Worm (Caenorhabditis elegans) whole organism, L1 larva: ENCODE measurements around the gene prmt-6.

Source experiments
- C34B4.2 ChIP-seq: sonication (generic microtip); optimal IDR thresholded peaks from 2 replicates; lab custom pipeline; 2017; ENCODE audit warnings: mild to moderate bottlenecking, missing genetic modification characterization, missing compliant biosample characterization
- F16B12.6 ChIP-seq: fragments of 150-350 bp; optimal IDR thresholded peaks from 2 replicates; lab custom pipeline; 2014; ENCODE audit warnings: missing biosample characterization, missing genetic modification characterization
- Y116A8C.19 ChIP-seq: sonication (generic microtip); optimal IDR thresholded peaks from 2 replicates; lab custom pipeline; 2016; ENCODE audit warnings: missing compliant biosample characterization, missing genetic modification characterization, borderline replicate concordance
- aha-1 ChIP-seq: fragments of 150-350 bp; optimal IDR thresholded peaks from 2 replicates; lab custom pipeline; 2014; ENCODE audit warnings: missing biosample characterization, missing genetic modification characterization
- alr-1 ChIP-seq: fragments of 200-800 bp; sonication (Bioruptor generic); optimal IDR thresholded peaks from 2 replicates; lab custom pipeline; 2018; ENCODE audit warnings: borderline replicate concordance, mild to moderate bottlenecking, missing genetic modification characterization, missing compliant biosample characterization
- aly-2 ChIP-seq: fragments of 150-350 bp; optimal IDR thresholded peaks from 2 replicates; lab custom pipeline; 2014; ENCODE audit warnings: missing biosample characterization, missing genetic modification characterization
- ceh-8 ChIP-seq: fragments of 200-800 bp; sonication (Bioruptor generic); optimal IDR thresholded peaks from 2 replicates; lab custom pipeline; 2018; ENCODE audit warnings: mild to moderate bottlenecking, missing genetic modification characterization, moderate library complexity, missing compliant biosample characterization
- ces-1 ChIP-seq: fragments of 150-350 bp; optimal IDR thresholded peaks from 2 replicates; lab custom pipeline; 2014; ENCODE audit warnings: missing biosample characterization, missing genetic modification reagents, missing genetic modification characterization
- dsc-1 ChIP-seq: sonication (generic microtip); optimal IDR thresholded peaks from 2 replicates; lab custom pipeline; 2016; ENCODE audit warnings: mild to moderate bottlenecking, missing genetic modification characterization, missing compliant biosample characterization
- efl-1 ChIP-seq, 4 experiments: fragments of 150-350 bp; optimal IDR thresholded peaks in 3 of 4; peaks in 1 of 4; 1 replicate in 1 of 4; 2 replicates in 3 of 4; lab custom pipeline; 2014; ENCODE audit warnings: missing biosample characterization in 2 of 4, missing genetic modification characterization in 2 of 4, missing genetic modification reagents in 2 of 4
- egl-27 ChIP-seq, 2 experiments: fragments of 150-350 bp in 1 of 2; sonication (generic microtip); optimal IDR thresholded peaks; 3 replicates each; lab custom pipeline; 2017 to 2018; ENCODE audit warnings: missing biosample characterization in 2 of 2, missing genetic modification characterization in 2 of 2, missing genetic modification reagents in 2 of 2
- elt-2 ChIP-seq: sonication (generic microtip); optimal IDR thresholded peaks from 2 replicates; lab custom pipeline; 2016; ENCODE audit warnings: missing genetic modification characterization, mild to moderate bottlenecking, inconsistent platforms, missing compliant biosample characterization, missing genetic modification reagents
- elt-3 ChIP-seq, 6 experiments: fragments of 150-350 bp in 1 of 6; sonication (generic microtip); optimal IDR thresholded peaks; 2 replicates each; lab custom pipeline; 2017 to 2018; ENCODE audit warnings: missing biosample characterization in 6 of 6, missing genetic modification characterization in 6 of 6, inconsistent platforms in 1 of 6
- fkh-4 ChIP-seq: sonication (generic microtip); optimal IDR thresholded peaks from 2 replicates; lab custom pipeline; 2016; ENCODE audit warnings: missing compliant biosample characterization, missing genetic modification characterization, borderline replicate concordance
- irx-1 ChIP-seq: sonication (generic microtip); optimal IDR thresholded peaks from 2 replicates; lab custom pipeline; 2016; ENCODE audit warnings: missing genetic modification characterization, missing compliant biosample characterization
- isw-1 ChIP-seq: fragments of 200-800 bp; sonication (Bioruptor generic); IDR thresholded peaks from 2 replicates; pipeline ENCODE4 v1.3.6; 2022; ENCODE audit warnings: missing genetic modification characterization, missing compliant biosample characterization
- lin-13 ChIP-seq: fragments of 150-350 bp; optimal IDR thresholded peaks from 2 replicates; lab custom pipeline; 2014; ENCODE audit warnings: missing biosample characterization, missing genetic modification reagents, missing genetic modification characterization
- lir-3 ChIP-seq: sonication (generic microtip); optimal IDR thresholded peaks from 2 replicates; lab custom pipeline; 2016; ENCODE audit warnings: mild to moderate bottlenecking, missing genetic modification characterization, moderate library complexity, missing compliant biosample characterization; ENCODE audit not compliant: poor library complexity
- lsy-2 ChIP-seq, 2 experiments: fragments of 150-350 bp; optimal IDR thresholded peaks; 2 replicates each; lab custom pipeline; 2014; ENCODE audit warnings: missing biosample characterization in 2 of 2, missing genetic modification characterization in 2 of 2
- mdl-1 ChIP-seq, 2 experiments: fragments of 150-350 bp; optimal IDR thresholded peaks; 2 replicates each; lab custom pipeline; 2014 to 2017; ENCODE audit warnings: missing biosample characterization in 2 of 2, missing genetic modification characterization in 2 of 2, inconsistent platforms in 1 of 2
- nhr-11 ChIP-seq: fragments of 150-350 bp; optimal IDR thresholded peaks from 2 replicates; lab custom pipeline; 2014; ENCODE audit warnings: missing biosample characterization, missing genetic modification characterization
- nhr-28 ChIP-seq: fragments of 150-350 bp; optimal IDR thresholded peaks from 2 replicates; lab custom pipeline; 2014; ENCODE audit warnings: missing biosample characterization, missing genetic modification characterization
- nhr-47 ChIP-seq: sonication (generic microtip); optimal IDR thresholded peaks from 2 replicates; lab custom pipeline; 2016; ENCODE audit warnings: mild to moderate bottlenecking, missing genetic modification characterization, moderate library complexity, missing compliant biosample characterization
- nhr-71 ChIP-seq: sonication (generic microtip); optimal IDR thresholded peaks from 2 replicates; lab custom pipeline; 2016; ENCODE audit warnings: mild to moderate bottlenecking, missing genetic modification characterization, moderate library complexity, missing compliant biosample characterization
- nhr-85 ChIP-seq: sonication (generic microtip); peaks from one replicate; lab custom pipeline; 2016; ENCODE audit warnings: missing genetic modification characterization, inconsistent platforms, missing compliant biosample characterization
- pag-3 ChIP-seq: sonication (generic microtip); optimal IDR thresholded peaks from 2 replicates; lab custom pipeline; 2017; ENCODE audit warnings: missing genetic modification characterization, mild to moderate bottlenecking, missing compliant biosample characterization, antibody characterized with exemption, borderline replicate concordance; ENCODE audit not compliant: insufficient read depth
- skn-1 ChIP-seq: fragments of 150-350 bp; optimal IDR thresholded peaks from 2 replicates; lab custom pipeline; 2014; ENCODE audit warnings: missing biosample characterization, missing genetic modification characterization
- unc-130 ChIP-seq: fragments of 150-350 bp; optimal IDR thresholded peaks from 2 replicates; lab custom pipeline; 2017; ENCODE audit warnings: missing biosample characterization, missing genetic modification characterization, inconsistent platforms
- unc-86 ChIP-seq: sonication (generic microtip); optimal IDR thresholded peaks from 2 replicates; lab custom pipeline; 2016; ENCODE audit warnings: missing genetic modification characterization, missing compliant biosample characterization
- xbp-1 ChIP-seq: sonication (generic microtip); optimal IDR thresholded peaks from 2 replicates; lab custom pipeline; 2016; ENCODE audit warnings: missing genetic modification characterization, missing compliant biosample characterization
- zip-4 ChIP-seq: fragments of 200-800 bp; sonication (Bioruptor generic); optimal IDR thresholded peaks from 2 replicates; lab custom pipeline; 2018; ENCODE audit warnings: mild to moderate bottlenecking, missing genetic modification characterization, moderate library complexity, missing compliant biosample characterization
- ztf-11 ChIP-seq, 2 experiments: sonication (generic microtip); optimal IDR thresholded peaks; 2 replicates each; lab custom pipeline; 2016 to 2017; ENCODE audit warnings: missing genetic modification characterization in 2 of 2, missing biosample characterization in 1 of 2, missing compliant biosample characterization in 1 of 2

The prmt-6 gene

DNA sequence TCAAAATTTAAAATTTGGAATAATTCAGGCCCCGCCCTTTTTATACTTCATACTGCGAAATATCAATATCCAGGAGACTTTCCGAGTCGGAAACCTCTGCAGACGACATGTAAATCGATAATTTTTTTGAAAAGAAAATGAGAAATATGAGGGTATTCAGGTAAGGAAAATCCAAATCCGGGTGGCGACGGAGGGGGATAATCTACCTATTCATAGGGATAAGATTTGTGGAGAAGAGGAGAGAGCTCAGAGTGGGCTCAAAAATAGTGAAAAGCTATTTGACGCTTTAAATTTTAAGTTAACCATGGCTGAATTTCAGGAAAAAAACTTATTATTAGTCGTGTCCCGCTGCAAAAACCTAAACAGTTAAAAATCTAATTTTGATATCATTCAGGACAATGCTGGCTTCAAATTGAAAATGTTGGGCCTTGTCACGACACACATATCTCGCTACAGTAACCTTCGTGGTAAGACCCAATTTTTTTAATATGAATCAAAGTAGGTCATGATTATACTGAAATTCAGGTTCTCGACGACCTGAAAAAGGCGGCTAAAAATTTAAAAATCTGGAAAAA lies 19.4 kb upstream of the prmt-6 start, which contains the start of gene che-6:
TSS of gene che-6 (minus strand) at position 109 of the 575 bp plus-strand sequence.
- TF ChIP-seq efl-1 (optimal IDR thresholded peaks at IDR 0.05; lab: Kevin White, UChicago) (no peak), efl-1 (GFP tag; optimal IDR thresholded peaks at IDR 0.05 in 1 of 2; lab: Kevin White, UChicago) (peak in 1 of 2 experiments; percentile 89), skn-1 (tag; lab: Kevin White, UChicago) (no peak), nhr-85 (tag; lab: Kevin White, UChicago) (no peak), nhr-28 (tag; lab: Kevin White, UChicago) (no peak), isw-1 (GFP tag; lab: Robert Waterston, UW) (no peak), aly-2 (no peak), xbp-1 (tag; lab: Kevin White, UChicago) (no peak), fkh-4 (tag; lab: Kevin White, UChicago) (no peak)

DNA sequence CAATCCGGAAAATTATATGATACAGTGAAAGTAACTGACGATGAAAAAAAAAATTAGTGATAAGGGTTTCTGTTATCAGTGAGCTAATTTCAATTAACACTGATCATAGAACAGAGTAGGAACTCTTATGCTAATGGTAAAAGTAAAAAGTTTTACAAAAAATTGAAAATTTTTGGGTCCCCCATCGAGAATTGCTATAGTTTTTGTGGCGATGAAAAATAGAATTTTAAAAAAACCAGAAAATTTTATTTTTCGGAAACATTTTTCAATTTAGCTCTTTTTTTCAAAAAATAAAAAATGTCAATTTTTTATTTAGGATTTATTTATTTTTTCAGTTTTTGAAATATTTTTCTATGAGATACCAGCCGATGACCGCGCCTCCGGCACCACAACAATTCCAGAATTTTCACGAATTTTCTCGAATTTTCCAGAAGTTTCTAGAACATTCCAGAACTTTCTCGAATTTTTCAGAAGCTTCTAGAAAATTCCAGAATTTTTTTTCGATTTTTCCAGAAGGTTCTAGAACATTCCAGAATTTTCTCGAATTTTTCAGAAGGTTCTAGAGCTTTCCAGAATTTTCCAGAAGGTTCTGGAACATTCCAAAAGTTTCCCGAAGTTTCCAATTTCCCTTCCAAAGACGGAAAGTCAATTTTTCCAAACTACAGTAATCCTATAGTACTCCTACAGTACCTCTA lies 17.3 kb upstream of the prmt-6 start, which contains the start of gene C23H5.8:
TSS of gene C23H5.8 (minus strand) at position 51 of the 695 bp plus-strand sequence.
- TF ChIP-seq elt-2 (tag; lab: Kevin White, UChicago) (peak; percentile 15), aha-1 (no peak)

DNA sequence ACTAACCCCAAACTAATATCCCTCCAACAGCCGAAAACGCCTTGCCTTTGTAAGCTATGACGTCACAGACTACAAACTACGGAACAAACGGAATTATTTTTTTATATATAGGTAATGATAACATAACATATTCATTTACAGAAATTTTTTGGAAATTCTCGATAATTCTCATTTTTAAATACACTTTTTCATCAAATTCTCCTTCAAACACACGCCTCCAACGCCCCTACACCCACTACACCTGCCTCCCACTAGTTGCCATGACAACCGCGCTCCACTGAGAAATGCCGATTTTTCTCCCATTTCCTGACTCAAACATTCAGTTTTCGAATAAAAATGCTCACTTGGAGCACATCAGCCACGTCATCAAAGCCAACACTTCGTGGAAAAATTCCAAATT lies 16.4 kb upstream of the prmt-6 start, which contains the start of gene xbx-4:
TSS of gene xbx-4 (plus strand) at position 301 of the 400 bp plus-strand sequence.
- TF ChIP-seq nhr-47 (no peak), zip-4 (no peak), nhr-85 (tag; lab: Kevin White, UChicago) (no peak)
- TF ChIP-seq, all 84 proteins: peak for 0

DNA sequence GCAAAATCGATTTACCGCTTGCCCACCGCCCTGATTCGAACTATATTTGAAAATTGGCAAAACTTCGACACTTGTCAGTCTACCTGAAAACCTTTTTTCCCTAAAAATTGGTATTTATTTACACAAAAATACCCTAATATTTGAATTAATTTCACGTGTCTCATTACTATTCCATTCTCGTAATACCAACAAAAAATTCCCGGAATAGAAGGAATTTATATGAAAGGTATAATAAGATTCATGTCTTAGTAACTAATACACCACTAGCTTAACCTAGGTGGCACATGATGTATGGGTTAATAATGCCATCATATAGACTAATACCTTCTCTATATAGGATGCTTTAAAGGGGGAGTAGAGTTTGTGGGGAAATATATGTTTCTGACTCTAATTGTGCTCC lies 13.5 kb upstream of the prmt-6 start:
- TF ChIP-seq dsc-1 (peak; percentile 90), ceh-8 (GFP tag; lab: Kevin White, UChicago) (no peak), F16B12.6 (tag; lab: Kevin White, UChicago) (no peak)

DNA sequence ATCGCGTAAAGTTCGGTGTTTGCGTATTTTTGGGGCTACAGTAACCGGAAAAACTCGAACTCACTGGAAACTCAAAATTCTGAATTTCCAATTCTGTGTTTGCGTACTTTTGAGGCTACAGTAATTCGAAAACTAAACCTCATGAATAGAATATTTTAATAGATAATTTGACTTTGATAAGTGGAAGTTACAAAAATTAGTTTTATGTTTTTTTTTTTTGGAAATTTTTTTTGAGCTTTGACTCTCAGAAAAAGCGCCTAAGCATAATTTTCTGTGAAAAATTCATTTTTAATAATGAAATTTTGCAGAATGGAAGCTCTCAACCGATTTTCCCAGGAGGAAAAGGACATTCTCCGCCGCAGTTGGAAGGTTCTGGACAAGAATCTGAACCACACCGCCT lies 8.3 kb upstream of the prmt-6 start, which contains the start of gene glb-7:
TSS of gene glb-7 (plus strand) at position 301 of the 400 bp plus-strand sequence.
- TF ChIP-seq ces-1 (no peak), pag-3 (tag; lab: Kevin White, UChicago) (no peak), efl-1 (optimal IDR thresholded peaks at IDR 0.05; lab: Kevin White, UChicago) (no peak), efl-1 (GFP tag; optimal IDR thresholded peaks at IDR 0.05 in 1 of 2; lab: Kevin White, UChicago) (no peak), C34B4.2 (tag; lab: Kevin White, UChicago) (no peak), alr-1 (tag; lab: Kevin White, UChicago) (no peak), lsy-2 (tag; optimal IDR thresholded peaks at IDR 0.05; lab: Kevin White, UChicago) (no peak), elt-3 (tag; optimal IDR thresholded peaks at IDR 0.05; lab: Kevin White, UChicago) (no peak), egl-27 (tag; optimal IDR thresholded peaks at IDR 0.05; lab: Kevin White, UChicago) (no peak), lin-13 (no peak), unc-130 (tag; lab: Kevin White, UChicago) (no peak), ztf-11 (tag; optimal IDR thresholded peaks at IDR 0.05; lab: Kevin White, UChicago) (no peak), F16B12.6 (tag; lab: Kevin White, UChicago) (no peak), nhr-71 (no peak), Y116A8C.19 (tag; lab: Kevin White, UChicago) (no peak), lir-3 (tag; lab: Kevin White, UChicago) (no peak), unc-86 (tag; lab: Kevin White, UChicago) (no peak), irx-1 (tag; lab: Kevin White, UChicago) (no peak), nhr-11 (tag; lab: Kevin White, UChicago) (no peak), mdl-1 (tag; optimal IDR thresholded peaks at IDR 0.05; lab: Kevin White, UChicago) (no peak)
